Worm (Caenorhabditis elegans) whole organism, L4 larva: ENCODE measurements around the gene fbxa-181.

ENCODE experiments used
- F49E8.2 ChIP-seq: sonication (generic microtip); optimal IDR thresholded peaks from 2 replicates; lab custom pipeline; 2016; ENCODE audit warnings: missing compliant biosample characterization, mild to moderate bottlenecking, missing genetic modification characterization, borderline replicate concordance
- ZK337.2 ChIP-seq: fragments of 200-800 bp; sonication (Bioruptor generic); IDR thresholded peaks from 2 replicates; pipeline ENCODE4 v1.3.6; 2022; ENCODE audit warnings: missing genetic modification reagents, missing genetic modification characterization, missing compliant biosample characterization
- ama-1 ChIP-seq: fragments of 150-350 bp; optimal IDR thresholded peaks from 2 replicates; lab custom pipeline; 2014; ENCODE audit warnings: inconsistent platforms, mixed read lengths
- attf-4 ChIP-seq: sonication (generic microtip); optimal IDR thresholded peaks from 3 replicates; lab custom pipeline; 2017; ENCODE audit warnings: missing biosample characterization, missing genetic modification characterization
- daf-8 ChIP-seq: fragments of 200-800 bp; sonication (Bioruptor generic); IDR thresholded peaks from 2 replicates; pipeline ENCODE4 v1.3.6; 2022; ENCODE audit warnings: missing genetic modification characterization, missing compliant biosample characterization
- dve-1 ChIP-seq: sonication (generic microtip); optimal IDR thresholded peaks from 2 replicates; lab custom pipeline; 2017; ENCODE audit warnings: antibody characterized with exemption, mild to moderate bottlenecking, missing genetic modification characterization, missing compliant biosample characterization; ENCODE audit not compliant: insufficient read depth
- hlh-30 ChIP-seq: sonication (generic microtip); optimal IDR thresholded peaks from 2 replicates; lab custom pipeline; 2017; ENCODE audit warnings: antibody characterized with exemption, mild to moderate bottlenecking, missing genetic modification characterization, missing compliant biosample characterization; ENCODE audit not compliant: insufficient read depth
- madf-9 ChIP-seq: fragments of 200-800 bp; sonication (Bioruptor generic); conservative IDR thresholded peaks from 2 replicates; pipeline ENCODE4 v1.3.6; 2022; ENCODE audit warnings: missing genetic modification reagents, missing genetic modification characterization, missing compliant biosample characterization
- mep-1 ChIP-seq: fragments of 150-350 bp; sonication (generic microtip); optimal IDR thresholded peaks from 3 replicates; lab custom pipeline; 2014; ENCODE audit warnings: missing biosample characterization, missing genetic modification characterization
- nhr-10 ChIP-seq: fragments of 150-350 bp; optimal IDR thresholded peaks from 2 replicates; lab custom pipeline; 2014; ENCODE audit warnings: missing biosample characterization, missing genetic modification characterization
- nhr-76 ChIP-seq: fragments of 150-350 bp; optimal IDR thresholded peaks from 2 replicates; lab custom pipeline; 2014; ENCODE audit warnings: missing biosample characterization, missing genetic modification characterization
- snpc-4 ChIP-seq: fragments of 150-350 bp; optimal IDR thresholded peaks from 2 replicates; lab custom pipeline; 2014; ENCODE audit warnings: missing biosample characterization, missing genetic modification characterization
- vab-7 ChIP-seq: fragments of 200-800 bp; sonication (Bioruptor generic); IDR thresholded peaks from 2 replicates; pipeline ENCODE4 v1.3.6; 2022; ENCODE audit warnings: missing genetic modification reagents, missing genetic modification characterization, missing compliant biosample characterization
- ztf-7 ChIP-seq: fragments of 150-350 bp; optimal IDR thresholded peaks from 2 replicates; lab custom pipeline; 2014; ENCODE audit warnings: missing biosample characterization, missing genetic modification characterization

ce11 chrV:13694103-13694502 lies 31.6 kb upstream of the fbxa-181 start:
- TF ChIP-seq dve-1 (tag; lab: Kevin White, UChicago) (no peak), daf-8 (GFP tag; lab: Robert Waterston, UW) (no peak), F49E8.2 (tag; lab: Kevin White, UChicago) (no peak), snpc-4 (tag; lab: Kevin White, UChicago) (no peak), ZK337.2 (no peak), hlh-30 (tag; lab: Kevin White, UChicago) (no peak), madf-9 (GFP tag; lab: Robert Waterston, UW) (no peak), ama-1 (lab: Kevin White, UChicago) (no peak), ztf-7 (tag; lab: Kevin White, UChicago) (no peak), nhr-10 (tag; lab: Kevin White, UChicago) (no peak), vab-7 (GFP tag; lab: Robert Waterston, UW) (no peak), mep-1 (no peak), attf-4 (no peak), nhr-76 (tag; lab: Kevin White, UChicago) (no peak)
